In genomic region chrX:2116304-2116867, ce11 we compare ENCODE assay signal across 7 worm cellular contexts.
TF ChIP-seq lines count a peak whose summit lies in the region.

No protein-coding gene starts in this region.

TF ChIP-seq in whole organism, L1 larva, 84 proteins besides CTCF, POLR2A, EP300 and RAD21 (continues in another document):
- peak; percentile 10 for TF ChIP-seq ztf-4 (tag; optimal IDR thresholded peaks at IDR 0.05; lab: Kevin White, UChicago)
- peak; percentile 9 for TF ChIP-seq nhr-71 (tag; optimal IDR thresholded peaks at IDR 0.05; lab: Kevin White, UChicago)
- no peak for TF ChIP-seq elt-3 (tag; optimal IDR thresholded peaks at IDR 0.05; lab: Kevin White, UChicago)
- TF ChIP-seq blmp-1 (tag; optimal IDR thresholded peaks at IDR 0.05; lab: Kevin White, UChicago), result peak; percentile 83
- TF ChIP-seq egl-27 (tag; optimal IDR thresholded peaks at IDR 0.05; lab: Kevin White, UChicago), result no peak
- TF ChIP-seq egl-13 (tag; optimal IDR thresholded peaks at IDR 0.05; lab: Kevin White, UChicago), result no peak
- peak; percentile 19 for TF ChIP-seq lin-14 (GFP tag; optimal IDR thresholded peaks at IDR 0.05; lab: Kevin White, UChicago)
- no peak for TF ChIP-seq lin-39 (tag; optimal IDR thresholded peaks at IDR 0.05; lab: Kevin White, UChicago)
- no peak for TF ChIP-seq unc-30 (tag; optimal IDR thresholded peaks at IDR 0.05; lab: Kevin White, UChicago)
- TF ChIP-seq unc-98 (GFP tag; IDR thresholded peaks at IDR 0.05; lab: Robert Waterston, UW), result no peak
- TF ChIP-seq isw-1 (GFP tag; IDR thresholded peaks at IDR 0.05; lab: Robert Waterston, UW), result no peak
- no peak for TF ChIP-seq pqm-1 (tag; optimal IDR thresholded peaks at IDR 0.05; lab: Kevin White, UChicago)
- TF ChIP-seq fkh-8 (tag; optimal IDR thresholded peaks at IDR 0.05; lab: Kevin White, UChicago), result no peak
- TF ChIP-seq ces-1 (GFP tag; optimal IDR thresholded peaks at IDR 0.05; lab: Kevin White, UChicago), result no peak

TF ChIP-seq in whole organism, L2 larva, 48 proteins besides CTCF, POLR2A, EP300 and RAD21:
- TF ChIP-seq lsy-2 (tag; optimal IDR thresholded peaks at IDR 0.05; lab: Kevin White, UChicago) (no peak), unc-62 (GFP tag; optimal IDR thresholded peaks at IDR 0.05; lab: Kevin White, UChicago) (no peak), nhr-77 (tag; optimal IDR thresholded peaks at IDR 0.05; lab: Kevin White, UChicago) (no peak), lin-11 (tag; optimal IDR thresholded peaks at IDR 0.05; lab: Kevin White, UChicago) (no peak), skn-1 (tag; optimal IDR thresholded peaks at IDR 0.05; lab: Kevin White, UChicago) (no peak), nhr-11 (tag; optimal IDR thresholded peaks at IDR 0.05; lab: Kevin White, UChicago) (no peak), sem-4 (tag; optimal IDR thresholded peaks at IDR 0.05; lab: Kevin White, UChicago) (peak; percentile 23), nhr-25 (tag; optimal IDR thresholded peaks at IDR 0.05; lab: Kevin White, UChicago) (peak; percentile 31), mdl-1 (tag; optimal IDR thresholded peaks at IDR 0.05; lab: Kevin White, UChicago) (peak in 1 of 2 experiments; percentile 12), nhr-21 (tag; optimal IDR thresholded peaks at IDR 0.05; lab: Kevin White, UChicago) (peak; percentile 64), ceh-16 (tag; optimal IDR thresholded peaks at IDR 0.05; lab: Kevin White, UChicago) (no peak)
TF ChIP-seq in whole organism, L2 larva: peak in this region for 4.

TF ChIP-seq in whole organism, L3 larva, 47 proteins besides CTCF, POLR2A, EP300 and RAD21:
- TF ChIP-seq unc-39 (tag; optimal IDR thresholded peaks at IDR 0.05; lab: Kevin White, UChicago) (no peak), nhr-23 (tag; optimal IDR thresholded peaks at IDR 0.05; lab: Kevin White, UChicago) (peak; percentile 51), mdl-1 (tag; optimal IDR thresholded peaks at IDR 0.05; lab: Kevin White, UChicago) (no peak), nhr-25 (tag; optimal IDR thresholded peaks at IDR 0.05; lab: Kevin White, UChicago) (peak; percentile 66), elt-3 (tag; optimal IDR thresholded peaks at IDR 0.05; lab: Kevin White, UChicago) (peak in 1 of 3 experiments; percentile 11), nhr-43 (tag; optimal IDR thresholded peaks at IDR 0.05; lab: Kevin White, UChicago; ENCODE audit: poor library complexity, severe bottlenecking) (peak; percentile 42), nhr-12 (tag; optimal IDR thresholded peaks at IDR 0.05; lab: Kevin White, UChicago) (no peak), mml-1 (tag; optimal IDR thresholded peaks at IDR 0.05; lab: Kevin White, UChicago) (no peak), jun-1 (tag; optimal IDR thresholded peaks at IDR 0.05; lab: Kevin White, UChicago) (no peak), ama-1 (optimal IDR thresholded peaks at IDR 0.05; lab: Kevin White, UChicago) (peak; percentile 5)

TF ChIP-seq in whole organism, L4 larva, 104 proteins besides CTCF, POLR2A, EP300 and RAD21:
- TF ChIP-seq attf-4 (tag; optimal IDR thresholded peaks at IDR 0.05; lab: Kevin White, UChicago), result no peak
- TF ChIP-seq nhr-28 (tag; optimal IDR thresholded peaks at IDR 0.05; lab: Kevin White, UChicago), result peak; percentile 17
- peak; percentile 82 for TF ChIP-seq aha-1 (tag; lab: Kevin White, UChicago)
- no peak for TF ChIP-seq tra-1 (GFP tag; IDR thresholded peaks at IDR 0.05; lab: Robert Waterston, UW)
- TF ChIP-seq T26A8.4 (GFP tag; IDR thresholded peaks at IDR 0.05; lab: Robert Waterston, UW), result 0 out of 2 replicates have a peak, but pooled peaks have one; percentile 35
- TF ChIP-seq nhr-48 (tag; optimal IDR thresholded peaks at IDR 0.05; lab: Kevin White, UChicago), result peak; percentile 61
- TF ChIP-seq R02D3.7 (tag; optimal IDR thresholded peaks at IDR 0.05; lab: Kevin White, UChicago), result no peak
- peak; percentile 68 for TF ChIP-seq hlh-11 (tag; optimal IDR thresholded peaks at IDR 0.05; lab: Kevin White, UChicago)
- peak; percentile 63 for TF ChIP-seq hlh-30 (tag; optimal IDR thresholded peaks at IDR 0.05; lab: Kevin White, UChicago; ENCODE audit: insufficient read depth)
- TF ChIP-seq mxl-3 (GFP tag; optimal IDR thresholded peaks at IDR 0.05; lab: Kevin White, UChicago), result peak; percentile 34
- peak; percentile 22 for TF ChIP-seq spr-1 (tag; optimal IDR thresholded peaks at IDR 0.05; lab: Kevin White, UChicago)
- peak; percentile 8 to 74 for TF ChIP-seq mdl-1 (tag; optimal IDR thresholded peaks at IDR 0.05; lab: Kevin White, UChicago)
- no peak for TF ChIP-seq Y5F2A.4 (GFP tag; optimal IDR thresholded peaks at IDR 0.05; lab: Kevin White, UChicago)
- no peak for TF ChIP-seq pqm-1 (tag; optimal IDR thresholded peaks at IDR 0.05; lab: Kevin White, UChicago)

TF ChIP-seq in whole organism, late embryonic, 69 proteins besides CTCF, POLR2A, EP300 and RAD21:
- TF ChIP-seq mec-3 (tag; optimal IDR thresholded peaks at IDR 0.05; lab: Kevin White, UChicago; ENCODE audit: borderline replicate concordance), result no peak
- peak; percentile 6 for TF ChIP-seq nfya-1 (tag; optimal IDR thresholded peaks at IDR 0.05; lab: Kevin White, UChicago)
- TF ChIP-seq sdc-2 (tag; optimal IDR thresholded peaks at IDR 0.05; lab: Kevin White, UChicago), result peak; percentile 18
- TF ChIP-seq hlh-15 (tag; optimal IDR thresholded peaks at IDR 0.05; lab: Kevin White, UChicago), result no peak
- TF ChIP-seq ttx-3 (tag; optimal IDR thresholded peaks at IDR 0.05; lab: Kevin White, UChicago), result no peak

TF ChIP-seq in whole organism, mixed stage, embryonic, 35 proteins besides CTCF, POLR2A, EP300 and RAD21:
- TF ChIP-seq unc-62 (GFP tag; optimal IDR thresholded peaks at IDR 0.05; lab: Kevin White, UChicago), result no peak
- no peak for TF ChIP-seq lin-13 (tag; optimal IDR thresholded peaks at IDR 0.05; lab: Kevin White, UChicago)
- TF ChIP-seq elt-1 (tag; optimal IDR thresholded peaks at IDR 0.05; lab: Kevin White, UChicago; ENCODE audit: borderline replicate concordance, insufficient read depth), result peak; percentile 61
- no peak for TF ChIP-seq mls-2 (tag; optimal IDR thresholded peaks at IDR 0.05; lab: Kevin White, UChicago)

TF ChIP-seq in whole organism, young adult, 124 proteins besides CTCF, POLR2A, EP300 and RAD21:
- TF ChIP-seq mel-28 (tag; optimal IDR thresholded peaks at IDR 0.05; lab: Kevin White, UChicago; ENCODE audit: borderline replicate concordance), result no peak
- no peak for TF ChIP-seq gei-17 (GFP tag; optimal IDR thresholded peaks at IDR 0.05; lab: Kevin White, UChicago)
- no peak for TF ChIP-seq bed-2 (GFP tag; IDR thresholded peaks at IDR 0.05; lab: Robert Waterston, UW)
- TF ChIP-seq attf-6 (GFP tag; IDR thresholded peaks at IDR 0.05; lab: Robert Waterston, UW), result no peak
- no peak for TF ChIP-seq ztf-28 (GFP tag; IDR thresholded peaks at IDR 0.05; lab: Robert Waterston, UW)
- no peak for TF ChIP-seq repo-1 (tag; optimal IDR thresholded peaks at IDR 0.05; lab: Kevin White, UChicago)
- TF ChIP-seq ceh-58 (GFP tag; IDR thresholded peaks at IDR 0.05; lab: Robert Waterston, UW), result 0 out of 2 replicates have a peak, but pooled peaks have one; percentile 40
- TF ChIP-seq nfya-2 (GFP tag; IDR thresholded peaks at IDR 0.05; lab: Robert Waterston, UW), result no peak
- peak; percentile 47; the same call in 1 of the 2 replicates for TF ChIP-seq dox-1 (GFP tag; IDR thresholded peaks at IDR 0.05; lab: Robert Waterston, UW)
- TF ChIP-seq unc-62 (GFP tag; optimal IDR thresholded peaks at IDR 0.05; lab: Kevin White, UChicago), result no peak
- TF ChIP-seq cebp-1 (GFP tag; IDR thresholded peaks at IDR 0.05; lab: Robert Waterston, UW), result no peak
- no peak for TF ChIP-seq cebp-1 (tag; optimal IDR thresholded peaks at IDR 0.05; lab: Kevin White, UChicago)
